Fruit fly (Drosophila melanogaster) whole organism, embryonic: ENCODE results near the gene mRF1.

ENCODE experiments used
- B-H1 ChIP-seq: fragments of 200-800 bp; sonication (Bioruptor generic); IDR thresholded peaks from 3 replicates; pipeline ENCODE4 v1.3.6; 2022; ENCODE audit warnings: missing biosample characterization, missing genetic modification characterization
- B-H2 ChIP-seq: fragments of 200-800 bp; sonication (Bioruptor generic); optimal IDR thresholded peaks from 2 replicates; lab custom pipeline; 2018; ENCODE audit warnings: missing biosample characterization, mild to moderate bottlenecking, missing genetic modification characterization
- BEAF-32 ChIP-seq: fragments of 200-800 bp; sonication (Bioruptor generic); optimal IDR thresholded peaks from 3 replicates; lab custom pipeline; 2017; ENCODE audit warnings: missing biosample characterization, missing genetic modification characterization, mild to moderate bottlenecking, moderate library complexity, missing genetic modification reagents
- CG10267 ChIP-seq: fragments of 200-800 bp; sonication (Bioruptor generic); optimal IDR thresholded peaks from 2 replicates; lab custom pipeline; 2018; ENCODE audit warnings: missing biosample characterization, mild to moderate bottlenecking, missing genetic modification characterization, moderate library complexity
- CG10366 ChIP-seq: fragments of 200-800 bp; sonication (Bioruptor generic); IDR thresholded peaks from 2 replicates; pipeline ENCODE4 v1.3.6; 2022; ENCODE audit warnings: missing biosample characterization, missing genetic modification characterization
- CG10431 ChIP-seq: fragments of 200-800 bp; sonication (Bioruptor generic); optimal IDR thresholded peaks from 3 replicates; lab custom pipeline; 2018; ENCODE audit warnings: missing biosample characterization, mild to moderate bottlenecking, missing genetic modification characterization
- CG11398 ChIP-seq: fragments of 200-800 bp; sonication (Bioruptor generic); optimal IDR thresholded peaks from 2 replicates; lab custom pipeline; 2016; ENCODE audit warnings: missing biosample characterization, missing genetic modification characterization
- CG11560 ChIP-seq: fragments of 200-800 bp; sonication (Bioruptor generic); IDR thresholded peaks from 3 replicates; pipeline ENCODE4 v1.3.6; 2022; ENCODE audit warnings: missing biosample characterization, missing genetic modification characterization
- CG13287 ChIP-seq: fragments of 200-800 bp; sonication (Bioruptor generic); IDR thresholded peaks from 2 replicates; pipeline ENCODE4 v1.3.6; 2022; ENCODE audit warnings: missing biosample characterization, missing genetic modification characterization; ENCODE audit not compliant: partially characterized antibody
- CG16815 ChIP-seq: fragments of 200-800 bp; sonication (Bioruptor generic); optimal IDR thresholded peaks from 3 replicates; lab custom pipeline; 2017; ENCODE audit warnings: missing biosample characterization, mild to moderate bottlenecking, missing genetic modification characterization
- CG2116 ChIP-seq: fragments of 200-800 bp; sonication (Bioruptor generic); optimal IDR thresholded peaks from 3 replicates; lab custom pipeline; 2018; ENCODE audit warnings: missing biosample characterization, mild to moderate bottlenecking, missing genetic modification characterization
- CG2129 ChIP-seq: fragments of 200-800 bp; sonication (Bioruptor generic); IDR thresholded peaks from 2 replicates; pipeline ENCODE4 v1.3.6; 2022; ENCODE audit warnings: missing biosample characterization, missing genetic modification characterization; ENCODE audit not compliant: partially characterized antibody
- CG2678 ChIP-seq: fragments of 200-800 bp; sonication (Bioruptor generic); optimal IDR thresholded peaks from 3 replicates; lab custom pipeline; 2019; ENCODE audit warnings: missing biosample characterization, mild to moderate bottlenecking, missing genetic modification characterization, moderate library complexity
- CG2889 ChIP-seq: fragments of 200-800 bp; sonication (Bioruptor generic); IDR thresholded peaks from 3 replicates; pipeline ENCODE4 v1.3.6; 2022; ENCODE audit warnings: missing biosample characterization, missing genetic modification characterization
- CG30431 ChIP-seq: fragments of 200-800 bp; sonication (Bioruptor generic); optimal IDR thresholded peaks from 2 replicates; lab custom pipeline; 2017; ENCODE audit warnings: missing biosample characterization, missing genetic modification characterization
- CG3065 ChIP-seq: fragments of 200-800 bp; sonication (Bioruptor generic); optimal IDR thresholded peaks from 2 replicates; lab custom pipeline; 2016; ENCODE audit warnings: missing biosample characterization, missing genetic modification characterization
- CG32532 ChIP-seq: fragments of 200-800 bp; sonication (Bioruptor generic); IDR thresholded peaks from 2 replicates; pipeline ENCODE4 v1.3.6; 2022; ENCODE audit warnings: missing biosample characterization, missing genetic modification characterization
- CG3995 ChIP-seq: fragments of 200-800 bp; sonication (Bioruptor generic); optimal IDR thresholded peaks from 3 replicates; lab custom pipeline; 2016; ENCODE audit warnings: missing biosample characterization, missing genetic modification characterization
- CG5953 ChIP-seq: fragments of 200-800 bp; sonication (Bioruptor generic); IDR thresholded peaks from 2 replicates; pipeline ENCODE4 v1.3.6; 2022; ENCODE audit warnings: missing biosample characterization, missing genetic modification characterization
- CG6689 ChIP-seq: fragments of 200-800 bp; sonication (Bioruptor generic); IDR thresholded peaks from 2 replicates; pipeline ENCODE4 v1.3.6; 2022; ENCODE audit warnings: missing biosample characterization, missing genetic modification characterization
- CG8924 ChIP-seq: fragments of 200-800 bp; optimal IDR thresholded peaks from 3 replicates; lab custom pipeline; 2019; ENCODE audit warnings: missing biosample characterization, mild to moderate bottlenecking, missing genetic modification characterization, moderate library complexity
- CG9609 ChIP-seq: fragments of 200-800 bp; sonication (Bioruptor generic); optimal IDR thresholded peaks from 3 replicates; lab custom pipeline; 2016; ENCODE audit warnings: missing biosample characterization, missing genetic modification characterization
- CG9797 ChIP-seq: fragments of 200-800 bp; sonication (Bioruptor generic); optimal IDR thresholded peaks from 3 replicates; lab custom pipeline; 2018; ENCODE audit warnings: missing biosample characterization, mild to moderate bottlenecking, missing genetic modification characterization
- Dad ChIP-seq: fragments of 200-800 bp; sonication (Bioruptor generic); optimal IDR thresholded peaks from 3 replicates; lab custom pipeline; 2016; ENCODE audit warnings: missing biosample characterization, missing genetic modification characterization
- Dll ChIP-seq: fragments of 200-800 bp; sonication (Bioruptor generic); IDR thresholded peaks from 4 replicates; pipeline ENCODE4 v1.3.6; 2022; ENCODE audit warnings: missing biosample characterization, missing genetic modification characterization; ENCODE audit not compliant: partially characterized antibody
- Dp ChIP-seq: fragments of 200-800 bp; sonication (Bioruptor generic); optimal IDR thresholded peaks from 2 replicates; lab custom pipeline; 2018; ENCODE audit warnings: missing biosample characterization, mild to moderate bottlenecking, missing genetic modification characterization, moderate library complexity
- Dref ChIP-seq: fragments of 200-800 bp; sonication (Bioruptor generic); IDR thresholded peaks from 2 replicates; pipeline ENCODE4 v1.3.6; 2022; ENCODE audit warnings: missing biosample characterization, missing genetic modification characterization
- MBD-R2 ChIP-seq: fragments of 200-800 bp; sonication (Bioruptor generic); IDR thresholded peaks from 2 replicates; pipeline ENCODE4 v1.3.6; 2022; ENCODE audit warnings: missing biosample characterization, missing genetic modification characterization
- MESR4 ChIP-seq: fragments of 200-800 bp; sonication (Bioruptor generic); optimal IDR thresholded peaks from 2 replicates; lab custom pipeline; 2018; ENCODE audit warnings: missing biosample characterization, mild to moderate bottlenecking, missing genetic modification characterization, moderate library complexity
- Med ChIP-seq: fragments of 200-800 bp; sonication (Bioruptor generic); peaks from one replicate; lab custom pipeline; 2016; ENCODE audit warnings: missing biosample characterization, missing genetic modification characterization, mild to moderate bottlenecking, inconsistent platforms, moderate library complexity
- Mes4 ChIP-seq: fragments of 200-800 bp; sonication (Bioruptor generic); optimal IDR thresholded peaks from 2 replicates; lab custom pipeline; 2016; ENCODE audit warnings: missing biosample characterization, missing genetic modification characterization
- Sin3A ChIP-seq: fragments of >200 bp; optimal IDR thresholded peaks from 2 replicates; lab custom pipeline; 2018
- Six4 ChIP-seq: fragments of 200-800 bp; sonication (Bioruptor generic); optimal IDR thresholded peaks from 2 replicates; lab custom pipeline; 2016; ENCODE audit warnings: missing biosample characterization, missing genetic modification characterization
- Xbp1 ChIP-seq: fragments of 200-800 bp; sonication (Bioruptor generic); optimal IDR thresholded peaks from 3 replicates; lab custom pipeline; 2016; ENCODE audit warnings: missing biosample characterization, mild to moderate bottlenecking, missing genetic modification characterization
- YL-1 ChIP-seq: fragments of 200-800 bp; sonication (Bioruptor generic); optimal IDR thresholded peaks from 3 replicates; lab custom pipeline; 2017; ENCODE audit warnings: missing biosample characterization, mild to moderate bottlenecking, missing genetic modification characterization
- chm ChIP-seq: fragments of 200-800 bp; sonication (Bioruptor generic); IDR thresholded peaks from 2 replicates; pipeline ENCODE4 v1.3.6; 2022; ENCODE audit warnings: missing biosample characterization, missing genetic modification characterization
- ci ChIP-seq: fragments of 200-800 bp; sonication (Bioruptor generic); IDR thresholded peaks from 3 replicates; pipeline ENCODE4 v1.3.6; 2022; ENCODE audit warnings: missing biosample characterization, missing genetic modification characterization
- crp ChIP-seq, 2 experiments: fragments of 200-800 bp; sonication (Bioruptor generic); optimal IDR thresholded peaks; 2 replicates in 1 of 2; 3 replicates in 1 of 2; lab custom pipeline; 2017; ENCODE audit warnings: missing biosample characterization in 2 of 2, missing genetic modification characterization in 2 of 2, mild to moderate bottlenecking in 1 of 2, moderate library complexity in 1 of 2
- dimm ChIP-seq: fragments of 200-800 bp; sonication (Bioruptor generic); IDR thresholded peaks from 2 replicates; pipeline ENCODE4 v1.3.6; 2022; ENCODE audit warnings: missing biosample characterization, missing genetic modification characterization
- dmrt99B ChIP-seq: fragments of 200-800 bp; sonication (Bioruptor generic); optimal IDR thresholded peaks from 2 replicates; lab custom pipeline; 2018; ENCODE audit warnings: missing biosample characterization, mild to moderate bottlenecking, missing genetic modification characterization, moderate library complexity
- fd3F ChIP-seq: fragments of 200-800 bp; sonication (Bioruptor generic); optimal IDR thresholded peaks from 2 replicates; lab custom pipeline; 2018; ENCODE audit warnings: missing biosample characterization, mild to moderate bottlenecking, missing genetic modification characterization, moderate library complexity
- fd96Cb ChIP-seq: fragments of 200-800 bp; sonication (Bioruptor generic); optimal IDR thresholded peaks from 2 replicates; lab custom pipeline; 2018; ENCODE audit warnings: missing biosample characterization, mild to moderate bottlenecking, missing genetic modification characterization, moderate library complexity
- gfzf ChIP-seq: fragments of 200-800 bp; sonication (Bioruptor generic); optimal IDR thresholded peaks from 2 replicates; lab custom pipeline; 2016; ENCODE audit warnings: missing biosample characterization, mild to moderate bottlenecking, missing genetic modification characterization, moderate library complexity
- ham ChIP-seq: fragments of 200-800 bp; sonication (Bioruptor generic); IDR thresholded peaks from 2 replicates; pipeline ENCODE4 v1.3.6; 2022; ENCODE audit warnings: missing biosample characterization, missing genetic modification characterization
- pzg ChIP-seq: fragments of 200-800 bp; sonication (Bioruptor generic); optimal IDR thresholded peaks from 3 replicates; lab custom pipeline; 2018; ENCODE audit warnings: missing biosample characterization, mild to moderate bottlenecking, missing genetic modification characterization, moderate library complexity
- sna ChIP-seq: fragments of 200-800 bp; sonication (Bioruptor generic); IDR thresholded peaks from 2 replicates; pipeline ENCODE4 v1.3.6; 2022; ENCODE audit warnings: missing biosample characterization, missing genetic modification characterization; ENCODE audit not compliant: partially characterized antibody
- sob ChIP-seq: fragments of 200-800 bp; sonication (Bioruptor generic); IDR thresholded peaks from 2 replicates; pipeline ENCODE4 v1.3.6; 2022; ENCODE audit warnings: missing biosample characterization, missing genetic modification characterization
- stwl ChIP-seq: fragments of 200-800 bp; sonication (Bioruptor generic); optimal IDR thresholded peaks from 3 replicates; lab custom pipeline; 2018; ENCODE audit warnings: missing biosample characterization, mild to moderate bottlenecking, missing genetic modification characterization, moderate library complexity
- trem ChIP-seq: fragments of 200-800 bp; optimal IDR thresholded peaks from 3 replicates; lab custom pipeline; 2019; ENCODE audit warnings: missing biosample characterization, mild to moderate bottlenecking, missing genetic modification characterization, moderate library complexity
- wor ChIP-seq: fragments of 200-800 bp; sonication (Bioruptor generic); IDR thresholded peaks from 2 replicates; pipeline ENCODE4 v1.3.6; 2022; ENCODE audit warnings: missing biosample characterization, missing genetic modification characterization
- zen ChIP-seq: fragments of 200-800 bp; sonication (Bioruptor generic); optimal IDR thresholded peaks from 3 replicates; lab custom pipeline; 2018; ENCODE audit warnings: missing biosample characterization, mild to moderate bottlenecking, missing genetic modification characterization, moderate library complexity
- zfh1 ChIP-seq: fragments of 200-800 bp; sonication (Bioruptor generic); IDR thresholded peaks from 3 replicates; pipeline ENCODE4 v1.3.6; 2022; ENCODE audit warnings: missing biosample characterization, missing genetic modification characterization

mRF1 gene

DNA sequence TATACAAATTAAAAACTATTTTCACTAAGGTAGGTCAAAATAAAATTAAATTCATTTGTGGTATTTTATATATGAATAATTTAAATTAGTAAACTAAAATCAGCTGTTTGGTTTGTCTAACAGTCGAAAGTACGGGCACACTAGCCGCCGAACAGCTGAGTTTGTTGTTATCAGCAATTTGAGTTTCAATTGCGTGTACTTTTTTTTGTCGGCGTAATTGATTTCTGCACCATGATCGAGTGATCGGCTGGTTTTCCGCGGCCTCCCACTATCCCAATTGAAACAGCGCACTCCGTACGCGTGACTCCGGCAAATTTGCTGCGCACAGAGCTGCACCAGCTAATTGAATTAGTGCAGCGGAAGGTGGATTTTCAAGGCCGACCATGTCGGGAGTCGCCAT, 40.7 kb upstream of the mRF1 start, which contains the start of gene Alg7 (continued):
- TF ChIP-seq crp (GFP tag; optimal IDR thresholded peaks at IDR 0.05; lab: Kevin White, UChicago) = peak; percentile 79 to 97
- TF ChIP-seq CG9609 = no peak
- peak; percentile 82 for TF ChIP-seq MBD-R2
- TF ChIP-seq Sin3A (lab: Kevin White, UChicago) = peak; percentile 1
- TF ChIP-seq CG2129 = 0 out of 2 replicates have a peak, but pooled peaks have one; percentile 16
- peak; percentile 2 for TF ChIP-seq CG8924
- TF ChIP-seq ham = no peak
- no peak for TF ChIP-seq CG6689 (GFP tag; lab: Robert Waterston, UW)
- no peak for TF ChIP-seq CG30431
- peak; percentile 6 for TF ChIP-seq BEAF-32 (GFP tag; lab: Kevin White, UChicago)
- no peak for TF ChIP-seq Dad (GFP tag; lab: Kevin White, UChicago)
- no peak for TF ChIP-seq B-H1 (GFP tag; lab: Robert Waterston, UW)
- no peak for TF ChIP-seq CG5953 (GFP tag; lab: Robert Waterston, UW)
- TF ChIP-seq Dll (GFP tag; lab: Robert Waterston, UW) = peak; percentile 32; the same call in 1 of the 4 replicates
- no peak for TF ChIP-seq CG10431 (GFP tag; lab: Kevin White, UChicago)
- peak; percentile 51 for TF ChIP-seq MESR4 (GFP tag; lab: Kevin White, UChicago)
- no peak for TF ChIP-seq Six4 (GFP tag; lab: Kevin White, UChicago)
- TF ChIP-seq CG10267 (tag; lab: Kevin White, UChicago) = peak; percentile 50
- TF ChIP-seq ci (GFP tag; lab: Robert Waterston, UW) = 0 out of 3 replicates have a peak, but pooled peaks have one; percentile 10
- TF ChIP-seq Dp (GFP tag; lab: Kevin White, UChicago) = peak; percentile 37
- peak; percentile 72 for TF ChIP-seq CG9797 (GFP tag; lab: Kevin White, UChicago)
- TF ChIP-seq CG10366 (GFP tag; lab: Robert Waterston, UW) = no peak
- TF ChIP-seq zfh1 (GFP tag; lab: Robert Waterston, UW) = no peak
- TF ChIP-seq stwl (tag; lab: Kevin White, UChicago) = peak; percentile 16
- no peak for TF ChIP-seq sna (GFP tag; lab: Robert Waterston, UW)
- no peak for TF ChIP-seq Xbp1 (GFP tag; lab: Kevin White, UChicago)
- no peak for TF ChIP-seq Mes4 (GFP tag; lab: Kevin White, UChicago)
- peak; percentile 43 for TF ChIP-seq gfzf
- no peak for TF ChIP-seq chm
- TF ChIP-seq CG13287 = peak; percentile 50
- TF ChIP-seq zen = peak; percentile 4

DNA sequence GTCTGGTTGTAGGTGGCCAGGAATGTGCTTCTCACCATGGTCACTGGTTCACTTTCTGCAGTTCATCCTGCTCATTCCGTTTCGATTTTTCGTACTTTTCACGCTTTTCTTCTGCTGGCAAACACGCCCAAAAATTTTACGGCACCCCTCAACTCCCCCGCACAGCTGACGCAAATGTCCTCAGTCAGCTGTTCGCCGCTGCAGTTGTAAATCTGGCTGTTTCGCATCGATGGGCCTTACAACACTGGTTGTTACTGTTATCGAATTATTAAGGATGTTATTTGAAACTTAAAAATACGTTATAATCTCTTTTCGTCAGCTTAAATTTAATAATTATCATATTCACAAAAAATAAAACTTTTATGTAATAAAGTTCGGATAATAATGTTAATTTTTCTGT, 37.4 kb upstream of the mRF1 start, which contains the start of gene Mgat3:
Mgat3 (minus strand) TSS at position 182 of the 400 bp plus-strand sequence.
- TF ChIP-seq CG11398 (GFP tag; lab: Kevin White, UChicago) = no peak
- TF ChIP-seq dmrt99B = no peak
- TF ChIP-seq Dref (GFP tag; lab: Robert Waterston, UW) = peak; percentile 44
- TF ChIP-seq dimm (GFP tag; lab: Robert Waterston, UW) = no peak
- TF ChIP-seq CG3995 (GFP tag; lab: Kevin White, UChicago) = peak; percentile 1
- no peak for TF ChIP-seq fd3F
- peak; percentile 55 for TF ChIP-seq CG2116
- TF ChIP-seq CG3065 (GFP tag; lab: Kevin White, UChicago) = no peak
- peak; percentile 27 for TF ChIP-seq Med (GFP tag; lab: Kevin White, UChicago)
- no peak for TF ChIP-seq CG11560
- TF ChIP-seq CG32532 (GFP tag; lab: Robert Waterston, UW) = no peak
- peak; percentile 34 for TF ChIP-seq pzg
- peak; percentile 41 to 88 for TF ChIP-seq crp (GFP tag; optimal IDR thresholded peaks at IDR 0.05; lab: Kevin White, UChicago)
- peak; percentile 5 for TF ChIP-seq trem
- no peak for TF ChIP-seq wor (GFP tag; lab: Robert Waterston, UW)
- TF ChIP-seq B-H2 (GFP tag; lab: Kevin White, UChicago) = no peak
- TF ChIP-seq CG2678 (tag; lab: Kevin White, UChicago) = no peak
- no peak for TF ChIP-seq fd96Cb (tag; lab: Kevin White, UChicago)
- no peak for TF ChIP-seq sob
- TF ChIP-seq YL-1 (GFP tag; lab: Kevin White, UChicago) = peak; percentile 35
- peak; percentile 94 for TF ChIP-seq CG10267 (tag; lab: Kevin White, UChicago)
- no peak for TF ChIP-seq CG2889 (GFP tag; lab: Robert Waterston, UW)
- TF ChIP-seq CG16815 (GFP tag; lab: Kevin White, UChicago) = no peak
